Fruit fly (Drosophila melanogaster): ENCODE data around the gene CG10366.

The CG10366 gene

dm6 chr2L:19586436-19587333, 2.6 kb downstream of the CG10366 start, which contains the start of gene Lar (continued):
- TF ChIP-seq Atf-2 (GFP tag; optimal IDR thresholded peaks at IDR 0.05) (peak; percentile 21), Hr78 (GFP tag; optimal IDR thresholded peaks at IDR 0.05) (no peak), bsh (GFP tag; optimal IDR thresholded peaks at IDR 0.05) (peak; percentile 6 to 47), Mes4 (GFP tag; optimal IDR thresholded peaks at IDR 0.05) (peak; percentile 39), CG4328 (GFP tag; optimal IDR thresholded peaks at IDR 0.05) (peak; percentile 26), CG2889 (GFP tag; IDR thresholded peaks at IDR 0.05) (no peak), Med (GFP tag) (peak; percentile 93), row (GFP tag; IDR thresholded peaks at IDR 0.05) (peak; percentile 87), CG2678 (tag; optimal IDR thresholded peaks at IDR 0.05) (peak; percentile 60), Ada2b (GFP tag; IDR thresholded peaks at IDR 0.05) (0 out of 2 replicates have a peak, but pooled peaks have one; percentile 24), ac (GFP tag; optimal IDR thresholded peaks at IDR 0.05) (no peak), Fer2 (tag; optimal IDR thresholded peaks at IDR 0.05) (no peak), mld (GFP tag; IDR thresholded peaks at IDR 0.05; ENCODE audit: partially characterized antibody) (no peak), CG6791 (GFP tag; IDR thresholded peaks at IDR 0.05; ENCODE audit: partially characterized antibody) (no peak), CG12299 (tag; optimal IDR thresholded peaks at IDR 0.05) (peak; percentile 19), gcm (GFP tag; optimal IDR thresholded peaks at IDR 0.05) (peak; percentile 31), CG14710 (tag; optimal IDR thresholded peaks at IDR 0.05) (peak; percentile 71), Gug (GFP tag; IDR thresholded peaks at IDR 0.05) (peak; percentile 47; the same call in 2 of the 4 replicates), Kr (GFP tag; optimal IDR thresholded peaks at IDR 0.05) (no peak), CG12219 (GFP tag; optimal IDR thresholded peaks at IDR 0.05) (peak; percentile 46), mam (GFP tag; optimal IDR thresholded peaks at IDR 0.05) (peak; percentile 74), dpn (GFP tag; optimal IDR thresholded peaks at IDR 0.05) (peak; percentile 60 to 79), Ets97D (GFP tag; optimal IDR thresholded peaks at IDR 0.05) (peak; percentile 75), Antp (GFP tag; optimal IDR thresholded peaks at IDR 0.05) (peak; percentile 74), pum (GFP tag; optimal IDR thresholded peaks at IDR 0.05) (peak; percentile 70), nau (GFP tag; optimal IDR thresholded peaks at IDR 0.05) (no peak), CG31441 (GFP tag; IDR thresholded peaks at IDR 0.05) (peak; percentile 73; the same call in 1 of the 2 replicates), CG6175 (GFP tag; IDR thresholded peaks at IDR 0.05) (no peak), NC2α (GFP tag; optimal IDR thresholded peaks at IDR 0.05) (no peak), tap (tag; optimal IDR thresholded peaks at IDR 0.05) (no peak), gfzf (GFP tag; optimal IDR thresholded peaks at IDR 0.05) (peak; percentile 24), ro (GFP tag; IDR thresholded peaks at IDR 0.05) (no peak), pnt (GFP tag; optimal IDR thresholded peaks at IDR 0.05) (peak; percentile 36), Ets65A (GFP tag) (peak; percentile 88), Hey (tag; optimal IDR thresholded peaks at IDR 0.05) (no peak), Ssrp (tag; optimal IDR thresholded peaks at IDR 0.05) (peak; percentile 28), Meics (GFP tag; optimal IDR thresholded peaks at IDR 0.05) (peak; percentile 58), CG5245 (GFP tag; optimal IDR thresholded peaks at IDR 0.05) (peak; percentile 26), CG31365 (tag; optimal IDR thresholded peaks at IDR 0.05) (peak; percentile 28), sima (GFP tag; optimal IDR thresholded peaks at IDR 0.05) (no peak), Sox102F (GFP tag; optimal IDR thresholded peaks at IDR 0.05) (peak; percentile 58), NFAT (GFP tag; IDR thresholded peaks at IDR 0.05) (peak; percentile 78), cas (GFP tag; IDR thresholded peaks at IDR 0.05) (0 out of 2 replicates have a peak, but pooled peaks have one; percentile 17), cg (GFP tag; optimal IDR thresholded peaks at IDR 0.05) (no peak), CG3065 (GFP tag; optimal IDR thresholded peaks at IDR 0.05) (no peak), CG10565 (GFP tag; optimal IDR thresholded peaks at IDR 0.05) (no peak), wor (GFP tag; IDR thresholded peaks at IDR 0.05) (no peak), CG2202 (tag; optimal IDR thresholded peaks at IDR 0.05) (no peak)

All from whole organism, embryonic.